Fruit fly (Drosophila melanogaster): ENCODE data around the gene CG10903.

CG10903 gene

dm6 chr3R:8007595-8008255, 22.5 kb upstream of the CG10903 start, which contains the start of gene CG2767 (continued):
- no peak for TF ChIP-seq hth (optimal IDR thresholded peaks at IDR 0.05)
- TF ChIP-seq CG8924 (tag; optimal IDR thresholded peaks at IDR 0.05): no peak
- no peak for TF ChIP-seq CG13424 (tag; optimal IDR thresholded peaks at IDR 0.05)
- TF ChIP-seq Bgb (GFP tag; IDR thresholded peaks at IDR 0.05; ENCODE audit: partially characterized antibody): peak; percentile 11; the same call in 1 of the 2 replicates
- TF ChIP-seq Hr39 (optimal IDR thresholded peaks at IDR 0.05): no peak
- peak in 1 of 2 experiments; percentile 5 for TF ChIP-seq insv (GFP tag; optimal IDR thresholded peaks at IDR 0.05)
- no peak for TF ChIP-seq CG10565 (GFP tag; optimal IDR thresholded peaks at IDR 0.05)
- no peak for TF ChIP-seq CG16815 (GFP tag; optimal IDR thresholded peaks at IDR 0.05)
- TF ChIP-seq CG7963 (GFP tag; IDR thresholded peaks at IDR 0.05; ENCODE audit: partially characterized antibody): no peak
- TF ChIP-seq Rfx (GFP tag; IDR thresholded peaks at IDR 0.05): no peak
- no peak for TF ChIP-seq chm (GFP tag; IDR thresholded peaks at IDR 0.05)
- TF ChIP-seq CG14050 (GFP tag; IDR thresholded peaks at IDR 0.05): no peak
- no peak for TF ChIP-seq ara (GFP tag; IDR thresholded peaks at IDR 0.05)
- no peak for TF ChIP-seq chif (GFP tag; optimal IDR thresholded peaks at IDR 0.05)

- TF ChIP-seq NK7.1 (GFP tag; optimal IDR thresholded peaks at IDR 0.05) (no peak), Xbp1 (GFP tag; optimal IDR thresholded peaks at IDR 0.05) (peak; percentile 40), C15 (GFP tag; IDR thresholded peaks at IDR 0.05) (no peak), H2.0 (GFP tag; IDR thresholded peaks at IDR 0.05) (no peak), zfh1 (GFP tag; IDR thresholded peaks at IDR 0.05) (0 out of 3 replicates have a peak, but pooled peaks have one; percentile 27), Dll (GFP tag; IDR thresholded peaks at IDR 0.05; ENCODE audit: partially characterized antibody) (peak; percentile 58; the same call in 1 of the 4 replicates), Dref (GFP tag; IDR thresholded peaks at IDR 0.05) (peak; percentile 68), CG30403 (GFP tag; optimal IDR thresholded peaks at IDR 0.05) (peak; percentile 16), lola (GFP tag; optimal IDR thresholded peaks at IDR 0.05) (no peak), CG9437 (GFP tag; optimal IDR thresholded peaks at IDR 0.05) (no peak), CG6175 (GFP tag; IDR thresholded peaks at IDR 0.05) (no peak), sna (GFP tag; IDR thresholded peaks at IDR 0.05; ENCODE audit: partially characterized antibody) (peak; percentile 42; the same call in 1 of the 2 replicates), mam (GFP tag; optimal IDR thresholded peaks at IDR 0.05) (peak; percentile 8), CG4730 (GFP tag; IDR thresholded peaks at IDR 0.05) (no peak), hbn (GFP tag; IDR thresholded peaks at IDR 0.05; ENCODE audit: partially characterized antibody) (0 out of 2 replicates have a peak, but pooled peaks have one; percentile 33), CG10543 (GFP tag; optimal IDR thresholded peaks at IDR 0.05) (peak; percentile 6), emc (GFP tag; optimal IDR thresholded peaks at IDR 0.05) (no peak), inv (GFP tag; IDR thresholded peaks at IDR 0.05; ENCODE audit: partially characterized antibody) (peak; percentile 12; the same call in 1 of the 2 replicates), CrebB (tag; optimal IDR thresholded peaks at IDR 0.05) (no peak), CG2116 (GFP tag; optimal IDR thresholded peaks at IDR 0.05) (peak; percentile 72), CG12659 (GFP tag; optimal IDR thresholded peaks at IDR 0.05) (peak; percentile 64), Ets97D (GFP tag; optimal IDR thresholded peaks at IDR 0.05) (peak; percentile 72), CG3838 (GFP tag; optimal IDR thresholded peaks at IDR 0.05) (no peak), Bgb (GFP tag; IDR thresholded peaks at IDR 0.05; ENCODE audit: partially characterized antibody) (peak; percentile 68), CG13296 (GFP tag; optimal IDR thresholded peaks at IDR 0.05) (peak; percentile 34), CG10431 (GFP tag; optimal IDR thresholded peaks at IDR 0.05) (peak; percentile 17), disco-r (GFP tag; optimal IDR thresholded peaks at IDR 0.05) (no peak), nerfin-2 (GFP tag; IDR thresholded peaks at IDR 0.05; ENCODE audit: partially characterized antibody) (no peak), Vsx1 (GFP tag; optimal IDR thresholded peaks at IDR 0.05) (no peak), sug (tag; optimal IDR thresholded peaks at IDR 0.05) (peak; percentile 32), CG12391 (tag; optimal IDR thresholded peaks at IDR 0.05) (peak; percentile 36), lilli (GFP tag; optimal IDR thresholded peaks at IDR 0.05) (peak; percentile 25), CG3995 (GFP tag; optimal IDR thresholded peaks at IDR 0.05) (peak; percentile 76), pan (optimal IDR thresholded peaks at IDR 0.05) (no peak), pan (GFP tag; optimal IDR thresholded peaks at IDR 0.05 in 1 of 2, IDR thresholded peaks at IDR 0.05 in 1 of 2) (peak in 1 of 2 experiments; percentile 18)
Measured at dm6 chr3R:8009080-8009620, 21.1 kb upstream of the CG10903 start, which contains the start of the genes CG11052 and CG3223. CG11052 (minus strand) TSS chr3R:8009297. CG3223 (plus strand) TSS chr3R:8009400.
